Fruit fly (Drosophila melanogaster): ENCODE results near the gene Dpck.
A peak's percentile ranks its signal among the peaks of the same experiment; 100 is the strongest.

The Dpck gene

DNA sequence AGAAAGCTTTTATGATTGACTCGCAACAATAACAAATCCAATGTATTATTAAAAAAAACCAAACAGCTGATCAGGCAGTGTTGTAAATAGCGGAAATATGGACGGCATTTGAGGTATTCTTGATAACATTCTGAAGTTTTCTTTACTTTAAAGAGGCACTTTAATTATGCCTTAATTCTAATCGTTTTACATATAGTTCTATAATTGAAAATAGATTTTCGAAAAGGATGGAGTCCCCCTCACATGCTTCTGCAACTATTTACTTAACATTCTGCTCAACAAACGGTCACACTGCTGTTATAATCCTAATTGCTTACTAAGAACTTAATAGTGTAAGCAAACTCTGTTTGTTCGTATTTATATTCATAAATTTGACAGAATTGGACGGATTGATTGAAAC lies 46.0 kb downstream of the Dpck start, which contains the start of gene CG10068 (continued):
- no peak for TF ChIP-seq CG7963 (GFP tag; IDR thresholded peaks at IDR 0.05; ENCODE audit: partially characterized antibody)
- peak; percentile 73; the same call in 2 of the 4 replicates for TF ChIP-seq Gug (GFP tag; IDR thresholded peaks at IDR 0.05)
- peak; percentile 93 for TF ChIP-seq chm (GFP tag; IDR thresholded peaks at IDR 0.05)
- peak; percentile 76 for TF ChIP-seq crc (GFP tag; optimal IDR thresholded peaks at IDR 0.05)
- TF ChIP-seq Usf (GFP tag; optimal IDR thresholded peaks at IDR 0.05): peak; percentile 22
- peak; percentile 83 for TF ChIP-seq zfh2 (GFP tag; optimal IDR thresholded peaks at IDR 0.05)
- peak; percentile 93 for TF ChIP-seq trem (tag; optimal IDR thresholded peaks at IDR 0.05)
- TF ChIP-seq sc (optimal IDR thresholded peaks at IDR 0.05): no peak
- peak; percentile 69 for TF ChIP-seq sc (GFP tag; optimal IDR thresholded peaks at IDR 0.05)
- TF ChIP-seq Dad (GFP tag; optimal IDR thresholded peaks at IDR 0.05): peak; percentile 87
- TF ChIP-seq E2f2 (GFP tag; IDR thresholded peaks at IDR 0.05): peak; percentile 70
- no peak for TF ChIP-seq pita (GFP tag; optimal IDR thresholded peaks at IDR 0.05)
- TF ChIP-seq CG3726 (GFP tag; IDR thresholded peaks at IDR 0.05): peak; percentile 89
- TF ChIP-seq NC2α (GFP tag; optimal IDR thresholded peaks at IDR 0.05): peak; percentile 81
- peak; percentile 73 for TF ChIP-seq CG31224 (GFP tag; IDR thresholded peaks at IDR 0.05)
- peak; percentile 13; the same call in 1 of the 3 replicates for TF ChIP-seq knrl (GFP tag; IDR thresholded peaks at IDR 0.05; ENCODE audit: partially characterized antibody)
- peak; percentile 78 for TF ChIP-seq kay (GFP tag; optimal IDR thresholded peaks at IDR 0.05)
- TF ChIP-seq ewg (GFP tag; optimal IDR thresholded peaks at IDR 0.05): peak; percentile 78
- TF ChIP-seq CG12299 (tag; optimal IDR thresholded peaks at IDR 0.05): peak; percentile 87
- TF ChIP-seq nerfin-1 (tag; optimal IDR thresholded peaks at IDR 0.05): peak; percentile 80
- TF ChIP-seq gro (GFP tag; optimal IDR thresholded peaks at IDR 0.05): peak; percentile 90
- no peak for TF ChIP-seq tna (GFP tag; IDR thresholded peaks at IDR 0.05; ENCODE audit: partially characterized antibody)
- peak; percentile 91 for TF ChIP-seq sim (GFP tag; IDR thresholded peaks at IDR 0.05)
- TF ChIP-seq sna (GFP tag; IDR thresholded peaks at IDR 0.05; ENCODE audit: partially characterized antibody): peak; percentile 59; the same call in 1 of the 2 replicates
- TF ChIP-seq CG7271 (tag; optimal IDR thresholded peaks at IDR 0.05): peak; percentile 92
- peak; percentile 85 for TF ChIP-seq btn (GFP tag; optimal IDR thresholded peaks at IDR 0.05)
- peak; percentile 81 for TF ChIP-seq CG12942 (GFP tag; optimal IDR thresholded peaks at IDR 0.05)
- 0 out of 2 replicates have a peak, but pooled peaks have one; percentile 27 for TF ChIP-seq unc-4 (GFP tag; IDR thresholded peaks at IDR 0.05; ENCODE audit: partially characterized antibody)
- peak; percentile 87 for TF ChIP-seq dpn (GFP tag; optimal IDR thresholded peaks at IDR 0.05)
- TF ChIP-seq H15 (GFP tag; IDR thresholded peaks at IDR 0.05): peak; percentile 90
- peak; percentile 88 for TF ChIP-seq sob (GFP tag; IDR thresholded peaks at IDR 0.05)
- TF ChIP-seq p53 (GFP tag; optimal IDR thresholded peaks at IDR 0.05): peak; percentile 55
- 0 out of 3 replicates have a peak, but pooled peaks have one; percentile 6 for TF ChIP-seq zen2 (GFP tag; IDR thresholded peaks at IDR 0.05; ENCODE audit: partially characterized antibody)
- peak; percentile 88 for TF ChIP-seq CG10366 (GFP tag; IDR thresholded peaks at IDR 0.05)
- no peak for TF ChIP-seq hb (GFP tag; IDR thresholded peaks at IDR 0.05; ENCODE audit: partially characterized antibody)
- peak; percentile 79 for TF ChIP-seq CG33557 (GFP tag; optimal IDR thresholded peaks at IDR 0.05)
- peak; percentile 74 for TF ChIP-seq CG13123 (GFP tag; optimal IDR thresholded peaks at IDR 0.05)
- no peak for TF ChIP-seq vnd (GFP tag; IDR thresholded peaks at IDR 0.05; ENCODE audit: partially characterized antibody)
- peak; percentile 78 for TF ChIP-seq B-H2 (GFP tag; optimal IDR thresholded peaks at IDR 0.05)
- TF ChIP-seq lab (GFP tag; optimal IDR thresholded peaks at IDR 0.05): peak; percentile 94
- peak; percentile 92 for TF ChIP-seq sens-2 (GFP tag; IDR thresholded peaks at IDR 0.05)
- peak; percentile 45 for TF ChIP-seq corto (GFP tag; optimal IDR thresholded peaks at IDR 0.05)
- peak; percentile 82 for TF ChIP-seq CG4730 (GFP tag; IDR thresholded peaks at IDR 0.05)
- peak; percentile 92 for TF ChIP-seq Lhr (GFP tag; optimal IDR thresholded peaks at IDR 0.05)
- TF ChIP-seq CG11093 (GFP tag; IDR thresholded peaks at IDR 0.05): peak; percentile 77
- no peak for TF ChIP-seq br (optimal IDR thresholded peaks at IDR 0.05)
- TF ChIP-seq CG10267 (tag; optimal IDR thresholded peaks at IDR 0.05): peak; percentile 99
- peak; percentile 28 for TF ChIP-seq CG4707 (GFP tag; optimal IDR thresholded peaks at IDR 0.05)
- TF ChIP-seq pfk (GFP tag; optimal IDR thresholded peaks at IDR 0.05): no peak
- TF ChIP-seq lilli (GFP tag; optimal IDR thresholded peaks at IDR 0.05): peak; percentile 93
- TF ChIP-seq C15 (GFP tag; IDR thresholded peaks at IDR 0.05): peak; percentile 73; the same call in 2 of the 3 replicates

Data from whole organism, embryonic.